Worm (Caenorhabditis elegans) whole organism, midembryonic: ENCODE results near the gene str-82.

ENCODE experiments used
- T22C8.4 ChIP-seq: fragments of 200-800 bp; sonication (Bioruptor generic); IDR thresholded peaks from 2 replicates; pipeline ENCODE4 v1.3.6; 2022; ENCODE audit warnings: missing genetic modification characterization, missing compliant biosample characterization
- cog-1 ChIP-seq: sonication (generic microtip); optimal IDR thresholded peaks from 2 replicates; lab custom pipeline; 2016; ENCODE audit warnings: missing genetic modification characterization, missing compliant biosample characterization
- flt-1 ChIP-seq: fragments of 200-800 bp; sonication (Bioruptor generic); IDR thresholded peaks from 2 replicates; pipeline ENCODE4 v1.3.6; 2022; ENCODE audit warnings: missing genetic modification characterization, missing compliant biosample characterization
- med-1 ChIP-seq: sonication (generic microtip); optimal IDR thresholded peaks from 2 replicates; lab custom pipeline; 2017; ENCODE audit warnings: missing genetic modification characterization, mild to moderate bottlenecking, missing compliant biosample characterization, antibody characterized with exemption, missing genetic modification reagents; ENCODE audit not compliant: insufficient read depth
- ref-1 ChIP-seq: fragments of 200-800 bp; sonication (Bioruptor generic); conservative IDR thresholded peaks from 2 replicates; pipeline ENCODE4 v1.3.6; 2022; ENCODE audit warnings: missing genetic modification reagents, missing genetic modification characterization, missing compliant biosample characterization
- tab-1 ChIP-seq: fragments of 200-800 bp; sonication (Bioruptor generic); IDR thresholded peaks from 2 replicates; pipeline ENCODE4 v1.3.6; 2022; ENCODE audit warnings: missing genetic modification characterization, missing compliant biosample characterization
- ztf-23 ChIP-seq: fragments of 200-800 bp; sonication (Bioruptor generic); IDR thresholded peaks from 2 replicates; pipeline ENCODE4 v1.3.6; 2022; ENCODE audit warnings: missing genetic modification reagents, missing genetic modification characterization, missing compliant biosample characterization
- ztf-29 ChIP-seq: fragments of 200-800 bp; sonication (Bioruptor generic); IDR thresholded peaks from 2 replicates; pipeline ENCODE4 v1.3.6; 2022; ENCODE audit warnings: missing genetic modification reagents, missing genetic modification characterization, missing compliant biosample characterization

DNA sequence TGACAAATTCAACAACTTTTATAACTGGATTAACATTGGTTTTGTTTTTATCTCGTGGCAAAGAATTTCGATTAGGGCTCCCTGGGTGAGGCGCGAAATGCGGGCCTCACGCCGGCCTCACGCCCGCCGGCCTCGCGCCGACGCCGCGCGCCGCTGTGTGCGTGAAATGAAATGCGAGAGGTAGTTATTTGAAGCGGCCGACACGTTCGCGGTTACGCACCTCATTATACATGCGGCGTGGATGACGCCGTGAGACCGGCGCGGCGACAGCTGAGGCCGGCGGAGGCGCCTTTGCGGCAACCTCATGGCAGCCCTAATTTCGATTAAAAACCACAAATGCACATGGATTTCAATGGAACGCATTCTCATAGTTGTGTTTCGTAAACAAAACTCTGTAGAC lies 46.9 kb upstream of the str-82 start:
- no peak for TF ChIP-seq ref-1 (GFP tag; lab: Robert Waterston, UW)
- TF ChIP-seq cog-1 (tag; lab: Kevin White, UChicago): no peak
- no peak for TF ChIP-seq med-1 (GFP tag; lab: Kevin White, UChicago)
- TF ChIP-seq flt-1: no peak
- TF ChIP-seq tab-1: no peak
- TF ChIP-seq ztf-29: no peak
- TF ChIP-seq ztf-23: no peak
- no peak for TF ChIP-seq T22C8.4 (GFP tag; lab: Robert Waterston, UW)
